Worm (Caenorhabditis elegans): ENCODE results near the gene ubh-1.

DNA sequence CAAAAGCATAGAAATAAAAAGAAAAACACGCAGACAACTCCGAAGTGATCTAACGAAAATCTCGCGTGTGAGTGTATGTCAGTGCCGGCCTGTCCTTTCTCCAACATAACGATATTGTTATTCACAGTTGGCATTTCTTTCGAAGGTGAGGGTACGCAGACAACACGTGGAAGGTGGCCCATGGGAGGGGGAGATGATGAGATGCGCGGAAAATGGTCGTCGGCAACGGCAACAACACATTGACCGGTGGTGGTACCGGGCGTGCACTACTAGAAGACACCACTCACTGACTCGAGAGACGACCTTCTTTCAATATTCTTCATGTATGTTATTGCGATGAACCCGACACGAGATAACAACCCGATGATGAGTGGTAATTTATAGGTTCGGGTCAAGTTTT, 33.8 kb upstream of the ubh-1 start:
- no peak for TF ChIP-seq nhr-90 (tag; optimal IDR thresholded peaks at IDR 0.05)
- TF ChIP-seq lin-26 (GFP tag; IDR thresholded peaks at IDR 0.05), result no peak
- no peak for TF ChIP-seq somi-1 (GFP tag; optimal IDR thresholded peaks at IDR 0.05)
- no peak for TF ChIP-seq egrh-3 (GFP tag; IDR thresholded peaks at IDR 0.05)
- no peak for TF ChIP-seq zim-3 (tag; optimal IDR thresholded peaks at IDR 0.05)
- no peak for TF ChIP-seq ztf-28 (GFP tag; IDR thresholded peaks at IDR 0.05)
- no peak for TF ChIP-seq him-1 (tag; optimal IDR thresholded peaks at IDR 0.05)
- TF ChIP-seq lir-1 (GFP tag; conservative IDR thresholded peaks at IDR 0.05), result no peak
- no peak for TF ChIP-seq atf-7 (tag; optimal IDR thresholded peaks at IDR 0.05)
- TF ChIP-seq sea-2 (GFP tag; IDR thresholded peaks at IDR 0.05), result no peak
- TF ChIP-seq athp-1 (tag; optimal IDR thresholded peaks at IDR 0.05), result no peak
- TF ChIP-seq snpc-4 (GFP tag; optimal IDR thresholded peaks at IDR 0.05), result no peak
- TF ChIP-seq snpc-4 (tag; optimal IDR thresholded peaks at IDR 0.05), result no peak
